Worm (Caenorhabditis elegans) whole organism, young adult: ENCODE data around the gene Y39G8B.2.

Experiments
- ZK185.1 ChIP-seq: sonication (generic microtip); optimal IDR thresholded peaks from 2 replicates; lab custom pipeline; 2016; ENCODE audit warnings: mild to moderate bottlenecking, missing genetic modification characterization, missing compliant biosample characterization; ENCODE audit not compliant: poor library complexity, severe bottlenecking
- ama-1 ChIP-seq, 3 experiments: fragments of 150-350 bp in 1 of 3; sonication (generic microtip) in 2 of 3; optimal IDR thresholded peaks; 2 replicates each; lab custom pipeline; 2014 to 2018; ENCODE audit warnings: missing biosample characterization in 2 of 3, missing genetic modification characterization in 2 of 3, missing genetic modification reagents in 2 of 3
- atf-7 ChIP-seq: sonication (generic microtip); optimal IDR thresholded peaks from 2 replicates; lab custom pipeline; 2017; ENCODE audit warnings: mild to moderate bottlenecking, missing genetic modification characterization, missing compliant biosample characterization
- dpff-1 ChIP-seq: sonication (generic microtip); optimal IDR thresholded peaks from 2 replicates; lab custom pipeline; 2017; ENCODE audit warnings: mild to moderate bottlenecking, missing genetic modification characterization, missing compliant biosample characterization
- egrh-3 ChIP-seq: fragments of 200-800 bp; sonication (Bioruptor generic); IDR thresholded peaks from 2 replicates; pipeline ENCODE4 v1.3.6; 2022; ENCODE audit warnings: missing genetic modification reagents, missing genetic modification characterization, missing compliant biosample characterization
- him-1 ChIP-seq: sonication (generic microtip); optimal IDR thresholded peaks from 2 replicates; lab custom pipeline; 2016; ENCODE audit warnings: missing genotype, missing genetic modification reagents, missing genetic modification characterization, missing compliant biosample characterization
- nhr-80 ChIP-seq: sonication (generic microtip); optimal IDR thresholded peaks from 2 replicates; lab custom pipeline; 2016; ENCODE audit warnings: missing genetic modification characterization, missing compliant biosample characterization
- tbp1 ChIP-seq: fragments of 200-800 bp; sonication (Bioruptor generic); optimal IDR thresholded peaks from 2 replicates; lab custom pipeline; 2018; ENCODE audit warnings: mild to moderate bottlenecking, missing genetic modification characterization, missing compliant biosample characterization
- unc-130 ChIP-seq: sonication (generic microtip); optimal IDR thresholded peaks from 2 replicates; lab custom pipeline; 2016; ENCODE audit warnings: missing genetic modification reagents, missing genetic modification characterization, missing compliant biosample characterization
- ztf-6 ChIP-seq: fragments of 200-800 bp; sonication (Bioruptor generic); IDR thresholded peaks from 2 replicates; pipeline ENCODE4 v1.3.6; 2022; ENCODE audit warnings: missing genetic modification reagents, missing genetic modification characterization, missing compliant biosample characterization

- TF ChIP-seq dpff-1 (tag; lab: Kevin White, UChicago) (no peak), ztf-6 (no peak), atf-7 (tag; lab: Kevin White, UChicago) (no peak), egrh-3 (GFP tag; lab: Robert Waterston, UW) (no peak), ama-1 (optimal IDR thresholded peaks at IDR 0.05; lab: Kevin White, UChicago) (no peak), ama-1 (GFP tag; optimal IDR thresholded peaks at IDR 0.05; lab: Kevin White, UChicago) (no peak), nhr-80 (tag; lab: Kevin White, UChicago) (no peak), unc-130 (GFP tag; lab: Kevin White, UChicago) (no peak), tbp1 (no peak), him-1 (no peak), ZK185.1 (tag; lab: Kevin White, UChicago) (no peak)
Measured at ce11 chrII:14006210-14006609, 30.2 kb upstream of the Y39G8B.2 start, which contains the start of gene F01D5.6.
